Fruit fly (Drosophila melanogaster): Measurements from ENCODE around the gene CG34448.
A peak's percentile ranks its signal among the peaks of the same experiment; 100 is the strongest.

The CG34448 gene

DNA sequence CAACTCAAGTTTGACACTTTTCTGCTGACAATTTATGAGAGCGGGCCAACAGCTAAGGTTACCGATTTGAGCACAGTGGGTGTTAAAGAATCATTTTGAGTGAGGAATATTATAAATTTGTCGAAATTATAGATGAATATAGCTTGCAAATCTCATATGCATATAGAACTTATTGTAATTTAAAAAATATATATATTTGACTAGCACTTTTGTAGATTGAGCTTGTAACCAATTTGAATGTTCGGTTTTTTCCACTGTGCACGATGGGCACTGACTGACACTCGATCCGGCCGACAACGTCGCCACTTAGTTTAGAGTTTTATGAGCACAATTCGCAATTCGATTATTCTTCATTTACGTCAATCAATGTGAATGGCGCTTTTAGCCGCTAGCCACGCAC, 19.3 kb downstream of the CG34448 start:
- no peak for TF ChIP-seq noc (tag; optimal IDR thresholded peaks at IDR 0.05)

DNA sequence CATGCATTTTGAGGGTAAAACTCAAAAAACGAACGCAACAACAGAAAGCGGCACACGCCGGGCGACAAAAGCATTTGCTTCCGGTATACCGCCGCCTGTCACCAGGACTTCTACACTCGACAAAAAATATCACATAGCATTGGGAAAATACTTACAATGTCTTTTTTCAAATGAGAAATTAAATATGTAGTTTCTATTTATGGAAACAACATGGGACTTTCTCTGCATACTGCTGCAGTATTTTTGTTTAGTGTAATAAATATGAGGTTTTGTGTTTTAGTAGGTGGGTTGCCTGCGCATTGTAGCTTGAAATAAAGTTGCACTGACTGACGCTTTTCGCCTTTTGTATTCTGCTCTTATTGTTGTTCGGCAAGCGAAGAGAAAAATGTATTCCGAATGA, 20.7 kb downstream of the CG34448 start:
- no peak for TF ChIP-seq noc (tag; optimal IDR thresholded peaks at IDR 0.05)

dm6 chr2L:2394872-2395271, 22.9 kb downstream of the CG34448 start:
- TF ChIP-seq noc (tag; optimal IDR thresholded peaks at IDR 0.05) = no peak

DNA sequence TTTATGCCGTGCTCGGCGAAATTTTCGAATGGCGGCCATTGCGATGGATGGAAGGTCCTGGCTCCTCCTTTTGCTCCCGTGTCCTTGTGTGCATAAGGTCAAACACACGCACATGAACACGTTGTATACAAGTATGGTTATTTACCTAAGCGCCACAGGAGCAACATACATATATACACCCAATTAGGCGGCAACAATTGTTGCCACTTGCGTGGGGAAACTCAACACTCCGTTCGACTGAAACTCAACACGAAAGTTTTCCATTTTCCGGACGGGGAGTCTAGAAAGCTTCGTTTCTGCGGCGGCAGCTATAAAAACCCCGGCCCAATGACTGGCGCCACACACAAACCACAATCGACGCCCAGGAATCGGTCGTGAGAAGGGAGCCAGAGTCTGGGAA, 26.4 kb downstream of the CG34448 start, which contains the start of gene CG46448:
Gene CG46448, plus strand, starts transcription at position 340 of the 400 bp plus-strand sequence.
- TF ChIP-seq noc (tag; optimal IDR thresholded peaks at IDR 0.05) = no peak

DNA sequence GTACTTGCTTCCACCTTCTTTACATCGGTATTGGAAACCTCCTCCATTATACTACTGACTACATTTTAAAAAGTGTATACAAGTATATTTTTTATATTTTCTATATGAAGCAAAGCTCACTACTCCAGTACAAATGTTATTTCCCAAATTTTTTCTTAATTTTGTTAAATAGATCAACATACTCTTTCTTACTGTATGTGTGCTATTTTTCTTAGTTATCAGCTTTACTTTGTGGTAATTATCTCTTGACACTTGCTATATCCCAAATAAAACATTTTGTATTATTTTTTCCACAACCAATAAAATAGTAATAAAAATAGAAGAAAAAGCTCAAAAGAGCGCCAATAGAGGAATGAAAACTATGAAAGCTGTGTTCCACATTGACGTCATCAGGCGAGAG, 27.2 kb downstream of the CG34448 start, which contains the start of gene CG43750:
Gene CG43750, minus strand, starts transcription at position 101 of the 400 bp plus-strand sequence.
- no peak for TF ChIP-seq noc (tag; optimal IDR thresholded peaks at IDR 0.05)

dm6 chr2L:2385692-2386091, 32.1 kb downstream of the CG34448 start, which contains the start of gene CG3557:
Gene CG3557, minus strand, starts transcription at chr2L:2385792.
- TF ChIP-seq noc (tag; optimal IDR thresholded peaks at IDR 0.05) = no peak

DNA sequence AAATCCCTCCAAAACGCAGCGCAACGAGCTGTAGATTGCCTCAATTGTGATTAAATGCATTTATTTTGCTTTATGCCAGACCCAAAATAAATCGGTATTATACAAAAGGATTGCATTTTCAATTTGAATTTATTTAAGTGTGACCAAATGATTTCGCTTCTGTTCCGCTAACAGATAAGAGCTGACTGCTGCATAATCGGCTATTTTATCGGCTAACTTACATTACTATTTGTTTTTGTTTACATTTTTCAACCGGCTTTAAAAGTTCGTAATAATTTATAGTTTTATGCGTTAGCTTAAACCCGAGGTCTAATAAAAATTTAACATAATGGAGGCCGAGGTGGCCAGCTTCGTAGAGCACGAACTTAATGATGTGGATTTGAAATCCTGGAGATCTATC, 34.8 kb downstream of the CG34448 start, which contains the start of gene PIG-Wa:
Gene PIG-Wa, plus strand, starts transcription at position 232 of the 400 bp plus-strand sequence.
- no peak for TF ChIP-seq noc (tag; optimal IDR thresholded peaks at IDR 0.05)

DNA sequence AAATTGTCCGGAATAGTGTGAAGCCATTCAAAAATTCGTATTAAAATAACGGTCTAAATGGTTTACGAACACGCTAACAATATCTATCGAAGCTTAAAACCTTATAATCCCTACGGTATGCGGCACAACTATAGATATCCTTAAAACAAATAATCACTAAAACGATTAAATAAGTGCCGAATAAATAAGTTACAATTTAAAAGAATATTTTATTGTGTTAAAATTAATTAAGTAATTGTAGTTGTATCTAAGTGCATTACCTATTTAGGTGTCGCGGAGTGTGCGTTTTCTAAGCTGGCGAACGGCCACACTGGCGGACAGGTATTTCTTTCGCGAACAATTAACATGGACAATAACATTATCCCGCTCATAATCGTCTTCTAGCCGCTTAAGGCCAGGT, 37.0 kb downstream of the CG34448 start, which contains the start of gene Eogt:
Gene Eogt, plus strand, starts transcription at position 293 of the 400 bp plus-strand sequence.
- peak; percentile 69 for TF ChIP-seq noc (tag; optimal IDR thresholded peaks at IDR 0.05)

DNA sequence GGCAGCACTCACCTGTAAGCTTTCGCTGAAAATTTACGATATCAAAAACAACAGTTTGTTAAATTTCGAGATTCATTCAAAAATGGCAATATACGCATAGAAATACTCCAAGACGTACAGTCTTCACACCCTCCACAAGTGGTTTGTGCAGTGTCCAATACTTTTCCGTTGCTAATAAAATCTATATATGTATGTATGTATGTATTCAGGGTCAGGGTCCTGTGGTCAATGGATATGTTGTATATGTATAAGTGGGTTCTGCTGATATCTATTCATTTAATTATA, 41.4 kb downstream of the CG34448 start:
- no peak for TF ChIP-seq noc (tag; optimal IDR thresholded peaks at IDR 0.05)

DNA sequence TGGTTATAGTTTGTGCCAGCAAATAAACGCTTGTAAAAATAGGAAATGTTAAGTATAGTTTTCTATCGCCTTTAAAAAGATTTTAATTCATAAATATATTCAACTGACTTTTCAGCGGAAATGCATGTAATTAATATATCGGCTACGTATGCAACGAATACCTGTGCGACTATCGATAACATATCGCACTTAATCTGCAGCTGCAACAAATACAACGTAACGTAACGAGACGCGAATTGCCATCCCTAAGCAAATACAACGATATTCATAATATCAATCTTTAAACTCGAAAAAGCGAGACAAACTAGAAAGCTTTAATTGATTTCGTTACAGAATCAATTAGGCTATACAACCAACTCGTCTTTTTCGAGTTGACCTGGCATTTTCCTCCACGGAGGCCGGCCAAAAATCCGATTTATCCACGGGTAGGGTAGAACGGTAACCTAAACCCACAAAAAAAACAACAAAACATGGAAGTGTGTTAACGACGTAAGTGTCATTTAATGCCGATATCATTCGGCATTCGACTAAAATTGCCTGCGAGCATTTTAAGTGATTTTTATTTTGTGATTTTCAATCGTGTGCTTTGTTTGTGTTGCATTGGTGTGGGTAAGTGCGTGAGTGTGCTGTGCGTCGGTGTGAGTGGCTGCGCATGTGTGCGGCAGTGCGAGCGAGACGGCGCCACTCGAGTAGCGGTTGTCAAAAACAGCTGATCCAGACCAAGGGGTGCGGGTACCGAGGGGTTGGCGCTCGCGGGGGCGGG, 41.9 kb downstream of the CG34448 start, which contains the start of gene Atxn7:
Gene Atxn7, plus strand, starts transcription at position 187 of the 763 bp plus-strand sequence.
- peak; percentile 2 for TF ChIP-seq noc (tag; optimal IDR thresholded peaks at IDR 0.05)

- TF ChIP-seq noc (tag; optimal IDR thresholded peaks at IDR 0.05) = peak; percentile 76
Observed at dm6 chr2L:2373818-2374746, 43.7 kb downstream of the CG34448 start, which contains the start of the genes CG3609 and CG15390. Gene CG3609, minus strand, starts transcription at chr2L:2374627. Gene CG15390, plus strand, starts transcription at chr2L:2374713.

DNA sequence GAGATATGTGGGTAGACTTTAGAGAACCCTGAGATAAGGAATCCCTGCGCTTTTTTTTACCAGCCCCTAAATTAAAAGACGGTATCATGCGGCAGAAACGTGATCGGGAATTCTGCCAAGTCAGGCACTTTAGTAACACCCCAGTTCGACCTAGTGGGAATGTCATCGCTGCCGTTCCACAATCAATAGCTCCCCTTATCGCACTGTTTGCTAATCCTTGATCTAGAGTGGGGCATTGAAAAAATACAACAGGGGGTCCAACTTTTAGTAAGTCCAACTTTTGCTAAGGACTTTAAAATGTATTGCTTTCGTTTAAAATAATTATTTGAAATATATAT, 45.7 kb downstream of the CG34448 start:
- no peak for TF ChIP-seq noc (tag; optimal IDR thresholded peaks at IDR 0.05)

- peak; percentile 46 for TF ChIP-seq noc (tag; optimal IDR thresholded peaks at IDR 0.05)
Observed at dm6 chr2L:2371406-2372111, 46.2 kb downstream of the CG34448 start, which contains the start of gene CG3597. Gene CG3597, minus strand, starts transcription at chr2L:2371524.

dm6 chr2L:2370352-2370751, 47.4 kb downstream of the CG34448 start:
- TF ChIP-seq noc (tag; optimal IDR thresholded peaks at IDR 0.05) = no peak
